Worm (Caenorhabditis elegans) whole organism, late embryonic: ENCODE results near the gene oac-48.

Source experiments
- C08G9.2 ChIP-seq: sonication (generic microtip); optimal IDR thresholded peaks from 2 replicates; lab custom pipeline; 2016; ENCODE audit warnings: mild to moderate bottlenecking, missing genetic modification characterization, moderate library complexity, missing compliant biosample characterization
- F13H6.1 ChIP-seq: sonication (generic microtip); optimal IDR thresholded peaks from 2 replicates; lab custom pipeline; 2016; ENCODE audit warnings: missing genetic modification characterization, missing compliant biosample characterization
- K02D7.2 ChIP-seq: sonication (generic microtip); optimal IDR thresholded peaks from 2 replicates; lab custom pipeline; 2017; ENCODE audit warnings: mild to moderate bottlenecking, missing genetic modification characterization, missing compliant biosample characterization
- Y22D7AL.16 ChIP-seq: sonication (generic microtip); optimal IDR thresholded peaks from 2 replicates; lab custom pipeline; 2016; ENCODE audit warnings: missing genetic modification characterization, missing compliant biosample characterization
- ceh-19 ChIP-seq: fragments of 200-800 bp; sonication (Bioruptor generic); optimal IDR thresholded peaks from 2 replicates; lab custom pipeline; 2018; ENCODE audit warnings: mild to moderate bottlenecking, missing genetic modification characterization, missing compliant biosample characterization
- ceh-2 ChIP-seq: sonication (generic microtip); optimal IDR thresholded peaks from 2 replicates; lab custom pipeline; 2016; ENCODE audit warnings: missing genotype, missing genetic modification characterization, missing compliant biosample characterization
- ceh-31 ChIP-seq: sonication (generic microtip); optimal IDR thresholded peaks from 2 replicates; lab custom pipeline; 2016; ENCODE audit warnings: missing genetic modification characterization, missing compliant biosample characterization
- ceh-45 ChIP-seq: fragments of 200-800 bp; sonication (Bioruptor generic); IDR thresholded peaks from 2 replicates; pipeline ENCODE4 v1.3.6; 2022; ENCODE audit warnings: missing genetic modification reagents, missing genetic modification characterization, missing compliant biosample characterization
- ceh-48 ChIP-seq: sonication (generic microtip); optimal IDR thresholded peaks from 2 replicates; lab custom pipeline; 2016; ENCODE audit warnings: missing genetic modification characterization, inconsistent platforms, missing compliant biosample characterization
- ceh-9 ChIP-seq: sonication (generic microtip); optimal IDR thresholded peaks from 2 replicates; lab custom pipeline; 2016; ENCODE audit warnings: mild to moderate bottlenecking, missing genetic modification characterization, inconsistent platforms, missing compliant biosample characterization
- che-1 ChIP-seq: sonication (generic microtip); optimal IDR thresholded peaks from 2 replicates; lab custom pipeline; 2016; ENCODE audit warnings: mild to moderate bottlenecking, missing genetic modification characterization, missing compliant biosample characterization
- dmd-4 ChIP-seq: sonication (generic microtip); optimal IDR thresholded peaks from 2 replicates; lab custom pipeline; 2016; ENCODE audit warnings: borderline replicate concordance, missing genetic modification characterization, missing compliant biosample characterization
- dve-1 ChIP-seq: sonication (generic microtip); optimal IDR thresholded peaks from 2 replicates; lab custom pipeline; 2017; ENCODE audit warnings: antibody characterized with exemption, mild to moderate bottlenecking, missing genetic modification characterization, missing compliant biosample characterization
- elt-2 ChIP-seq: sonication (generic microtip); optimal IDR thresholded peaks from 2 replicates; lab custom pipeline; 2016; ENCODE audit warnings: missing genetic modification reagents, missing genetic modification characterization, missing compliant biosample characterization
- elt-4 ChIP-seq: sonication (generic microtip); optimal IDR thresholded peaks from 2 replicates; lab custom pipeline; 2016; ENCODE audit warnings: missing genetic modification characterization, missing compliant biosample characterization
- eyg-1 ChIP-seq: sonication (generic microtip); optimal IDR thresholded peaks from 2 replicates; lab custom pipeline; 2016; ENCODE audit warnings: missing genotype, missing genetic modification characterization, missing compliant biosample characterization
- fkh-6 ChIP-seq: sonication (generic microtip); optimal IDR thresholded peaks from 2 replicates; lab custom pipeline; 2016; ENCODE audit warnings: missing genetic modification characterization, missing compliant biosample characterization
- gmeb-2 ChIP-seq: sonication (generic microtip); optimal IDR thresholded peaks from 2 replicates; lab custom pipeline; 2016; ENCODE audit warnings: missing genetic modification characterization, inconsistent platforms, missing compliant biosample characterization
- hlh-15 ChIP-seq: sonication (generic microtip); optimal IDR thresholded peaks from 2 replicates; lab custom pipeline; 2016; ENCODE audit warnings: missing genetic modification characterization, missing compliant biosample characterization
- hlh-30 ChIP-seq: sonication (generic microtip); optimal IDR thresholded peaks from 2 replicates; lab custom pipeline; 2017; ENCODE audit warnings: antibody characterized with exemption, missing genetic modification characterization, missing compliant biosample characterization; ENCODE audit not compliant: insufficient read depth
- lin-11 ChIP-seq: fragments of 200-800 bp; sonication (Bioruptor generic); optimal IDR thresholded peaks from 2 replicates; lab custom pipeline; 2018; ENCODE audit warnings: mild to moderate bottlenecking, missing genetic modification characterization, missing compliant biosample characterization
- madf-2 ChIP-seq: sonication (generic microtip); optimal IDR thresholded peaks from 2 replicates; lab custom pipeline; 2017; ENCODE audit warnings: missing genetic modification characterization, missing compliant biosample characterization
- nfya-1 ChIP-seq: sonication (generic microtip); optimal IDR thresholded peaks from 2 replicates; lab custom pipeline; 2017; ENCODE audit warnings: missing genetic modification characterization, mild to moderate bottlenecking, missing compliant biosample characterization, antibody characterized with exemption, moderate library complexity
- nhr-11 ChIP-seq: fragments of 150-350 bp; optimal IDR thresholded peaks from 2 replicates; lab custom pipeline; 2014; ENCODE audit warnings: missing biosample characterization, missing genetic modification characterization
- npax-4 ChIP-seq: sonication (generic microtip); optimal IDR thresholded peaks from 2 replicates; lab custom pipeline; 2016; ENCODE audit warnings: missing genetic modification characterization, missing compliant biosample characterization
- pat-9 ChIP-seq: fragments of 200-800 bp; sonication (Bioruptor generic); optimal IDR thresholded peaks from 2 replicates; lab custom pipeline; 2018; ENCODE audit warnings: mild to moderate bottlenecking, missing genetic modification characterization, moderate library complexity, missing compliant biosample characterization
- pax-1 ChIP-seq: fragments of 150-350 bp; optimal IDR thresholded peaks from 2 replicates; lab custom pipeline; 2014; ENCODE audit warnings: missing biosample characterization, missing genetic modification characterization
- pha-2 ChIP-seq: sonication (generic microtip); optimal IDR thresholded peaks from 2 replicates; lab custom pipeline; 2017; ENCODE audit warnings: mild to moderate bottlenecking, missing genetic modification characterization, missing compliant biosample characterization
- pqm-1 ChIP-seq: sonication (generic microtip); optimal IDR thresholded peaks from 2 replicates; lab custom pipeline; 2016; ENCODE audit warnings: missing genetic modification characterization, missing compliant biosample characterization
- rnt-1 ChIP-seq: sonication (generic microtip); optimal IDR thresholded peaks from 2 replicates; lab custom pipeline; 2016; ENCODE audit warnings: missing genetic modification characterization, missing compliant biosample characterization
- sdc-2 ChIP-seq: sonication (generic microtip); optimal IDR thresholded peaks from 2 replicates; lab custom pipeline; 2016; ENCODE audit warnings: missing genotype, missing genetic modification characterization, missing compliant biosample characterization
- unc-55 ChIP-seq: sonication (generic microtip); optimal IDR thresholded peaks from 2 replicates; lab custom pipeline; 2017; ENCODE audit warnings: missing biosample characterization, missing genetic modification reagents, missing genetic modification characterization
- ztf-16 ChIP-seq: sonication (generic microtip); optimal IDR thresholded peaks from 2 replicates; lab custom pipeline; 2017; ENCODE audit warnings: missing genetic modification characterization, missing compliant biosample characterization

oac-48 gene

DNA sequence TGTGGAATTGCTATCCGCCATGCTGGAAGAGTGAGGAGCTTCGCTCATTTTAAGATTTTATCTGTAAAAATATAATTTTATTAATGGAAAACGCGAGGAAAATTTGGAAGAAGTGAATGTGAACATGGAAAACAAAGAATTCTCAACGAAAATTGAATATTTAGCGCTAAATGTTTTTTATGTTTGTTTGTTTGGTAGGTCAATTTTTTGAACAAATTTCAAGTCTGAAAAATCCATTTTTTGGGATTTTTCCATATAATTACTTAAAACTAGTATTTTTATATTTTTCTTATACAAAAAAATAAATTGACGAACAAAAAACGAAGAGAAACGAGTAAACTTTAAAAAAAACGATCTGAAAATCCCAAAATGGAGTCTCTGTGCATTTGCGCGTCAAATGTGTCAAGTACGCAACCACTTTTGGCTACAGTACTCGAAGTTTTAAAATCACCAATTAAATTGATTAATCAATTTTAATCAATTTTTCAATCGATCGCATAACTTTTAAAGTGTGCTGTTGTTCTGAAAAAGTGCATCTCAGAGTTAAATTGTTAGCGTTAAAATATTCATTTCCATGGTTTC lies 6.7 kb upstream of the oac-48 start, which contains the start of gene fbxa-215:
fbxa-215 (minus strand) TSS at position 61 of the 582 bp plus-strand sequence.
- TF ChIP-seq eyg-1 (tag; lab: Kevin White, UChicago) (no peak), unc-55 (GFP tag; lab: Kevin White, UChicago) (no peak), madf-2 (no peak), dmd-4 (tag; lab: Kevin White, UChicago) (no peak), C08G9.2 (tag; lab: Kevin White, UChicago) (no peak), ceh-45 (GFP tag; lab: Robert Waterston, UW) (no peak), nhr-11 (tag; lab: Kevin White, UChicago) (no peak), ceh-19 (GFP tag; lab: Kevin White, UChicago) (no peak)

DNA sequence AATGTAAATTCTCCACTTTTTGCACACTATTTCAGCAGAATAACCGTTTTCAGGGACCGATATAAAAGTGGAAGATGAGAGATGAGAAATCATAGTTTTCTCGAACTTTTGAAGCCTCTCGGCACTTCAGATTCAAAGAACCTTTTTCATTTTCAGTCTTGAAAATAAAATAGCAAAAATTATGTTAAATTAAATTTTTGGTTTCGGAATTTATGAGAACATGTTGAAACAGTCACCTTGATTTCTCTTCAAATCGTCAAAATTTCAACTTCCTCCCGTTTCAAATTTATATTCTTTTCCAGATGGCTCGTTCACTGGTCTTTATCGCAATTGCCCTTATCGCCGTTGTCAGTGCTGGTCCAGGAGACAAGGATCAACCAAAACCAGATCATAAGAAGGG lies 5.0 kb downstream of the oac-48 start, which contains the start of gene srlf-26:
srlf-26 (plus strand) TSS at position 301 of the 400 bp plus-strand sequence.
- TF ChIP-seq fkh-6 (tag; lab: Kevin White, UChicago) (no peak), F13H6.1 (tag; lab: Kevin White, UChicago) (no peak), pqm-1 (tag; lab: Kevin White, UChicago) (no peak), ceh-45 (GFP tag; lab: Robert Waterston, UW) (no peak), rnt-1 (no peak), npax-4 (tag; lab: Kevin White, UChicago) (no peak), pha-2 (tag; lab: Kevin White, UChicago) (no peak), che-1 (tag; lab: Kevin White, UChicago) (no peak), hlh-15 (tag; lab: Kevin White, UChicago) (no peak)

- TF ChIP-seq hlh-30 (tag; lab: Kevin White, UChicago) (no peak), F13H6.1 (tag; lab: Kevin White, UChicago) (no peak), nfya-1 (tag; lab: Kevin White, UChicago) (peak; percentile 77), ceh-19 (GFP tag; lab: Kevin White, UChicago) (no peak), dve-1 (no peak), Y22D7AL.16 (tag; lab: Kevin White, UChicago) (no peak), pha-2 (tag; lab: Kevin White, UChicago) (no peak), gmeb-2 (tag; lab: Kevin White, UChicago) (no peak)
- TF ChIP-seq, all 69 proteins: peak for 1
These were observed 5.9 kb downstream of the oac-48 start for ce11 chrIV:13679495-13679894.

DNA sequence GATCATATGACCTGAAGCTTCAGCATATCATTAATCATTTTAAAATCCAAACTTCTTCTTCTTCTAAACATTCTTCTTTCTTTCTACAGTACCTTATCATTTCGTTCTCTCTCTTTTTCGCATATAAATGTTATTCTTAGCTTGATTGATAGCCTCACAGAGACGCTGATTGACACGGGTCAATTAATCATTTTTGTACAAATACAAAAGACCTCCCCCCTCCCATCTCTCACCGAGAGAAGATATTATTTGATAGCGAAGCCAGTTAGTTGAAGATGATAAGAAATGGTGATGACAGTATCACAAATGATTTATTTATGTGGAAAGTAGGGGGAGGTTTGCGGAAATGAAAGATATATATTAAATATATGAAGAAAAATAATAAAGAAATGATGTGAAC lies 9.1 kb downstream of the oac-48 start:
- TF ChIP-seq elt-4 (tag; lab: Kevin White, UChicago) (no peak), K02D7.2 (tag; lab: Kevin White, UChicago) (no peak), pax-1 (tag; lab: Kevin White, UChicago) (no peak), unc-55 (GFP tag; lab: Kevin White, UChicago) (peak; percentile 86), elt-2 (tag; lab: Kevin White, UChicago) (peak; percentile 52), ceh-2 (tag; lab: Kevin White, UChicago) (no peak), ceh-9 (no peak), pat-9 (no peak), lin-11 (tag; lab: Kevin White, UChicago) (no peak), ztf-16 (tag; lab: Kevin White, UChicago) (no peak), sdc-2 (tag; lab: Kevin White, UChicago) (no peak), hlh-30 (tag; lab: Kevin White, UChicago) (no peak), C08G9.2 (tag; lab: Kevin White, UChicago) (no peak), eyg-1 (tag; lab: Kevin White, UChicago) (no peak), ceh-48 (tag; lab: Kevin White, UChicago) (no peak), ceh-31 (tag; lab: Kevin White, UChicago) (no peak)
- TF ChIP-seq, all 69 proteins: peak for 2
